Worm (Caenorhabditis elegans): ENCODE results near the gene F09C8.2.

The F09C8.2 gene

DNA sequence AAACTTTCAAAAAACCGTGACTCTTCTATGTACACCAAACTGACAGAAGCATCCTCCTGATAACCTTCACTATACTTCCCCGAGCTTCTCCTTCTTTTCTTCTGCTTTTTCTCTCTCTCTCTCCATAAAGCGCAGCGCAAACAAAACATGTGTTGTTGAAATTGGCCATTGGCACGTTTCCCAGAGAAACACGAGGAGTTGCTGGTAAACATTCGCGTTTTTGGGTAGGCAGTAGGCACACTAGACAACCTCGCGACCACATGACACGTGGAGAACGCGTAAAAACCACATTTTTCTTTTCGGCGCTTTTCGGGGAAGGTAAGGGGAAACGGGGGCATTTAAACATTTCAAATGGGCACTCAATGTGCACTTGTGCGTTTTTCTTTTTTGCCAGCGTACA, 15.8 kb downstream of the F09C8.2 start (continued):
- TF ChIP-seq ahr-1 (tag; optimal IDR thresholded peaks at IDR 0.05) (no peak), unc-55 (GFP tag; optimal IDR thresholded peaks at IDR 0.05) (no peak), ceh-14 (tag; optimal IDR thresholded peaks at IDR 0.05) (no peak)

DNA sequence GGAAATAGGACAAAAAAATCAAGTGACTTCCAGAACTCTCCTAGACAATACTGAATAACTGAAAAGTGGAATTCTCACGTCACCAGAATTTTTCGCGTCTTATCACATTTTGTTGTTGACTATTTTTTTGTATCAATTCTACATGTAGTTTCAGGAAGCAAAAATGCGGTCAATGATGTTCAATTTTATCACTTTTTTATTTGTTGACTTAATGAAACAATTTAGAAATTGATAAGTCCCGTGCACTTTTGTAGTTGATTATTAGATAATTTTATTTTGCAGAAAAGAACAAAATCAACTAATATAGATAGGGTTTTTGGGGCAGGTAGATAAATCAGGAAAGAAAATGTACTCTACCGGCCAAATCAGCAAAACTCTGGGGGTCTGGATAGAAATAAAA, 16.6 kb downstream of the F09C8.2 start:
- TF ChIP-seq ceh-18 (tag; optimal IDR thresholded peaks at IDR 0.05) = no peak
- no peak for TF ChIP-seq rnt-1 (tag; optimal IDR thresholded peaks at IDR 0.05)
- TF ChIP-seq ceh-31 (tag; optimal IDR thresholded peaks at IDR 0.05) = no peak
- no peak for TF ChIP-seq ceh-24 (tag; optimal IDR thresholded peaks at IDR 0.05)
- no peak for TF ChIP-seq fax-1 (tag; optimal IDR thresholded peaks at IDR 0.05)
- TF ChIP-seq nhr-232 (tag; optimal IDR thresholded peaks at IDR 0.05) = no peak
- no peak for TF ChIP-seq pqm-1 (tag; optimal IDR thresholded peaks at IDR 0.05)
- no peak for TF ChIP-seq ttx-3 (tag; optimal IDR thresholded peaks at IDR 0.05)
- TF ChIP-seq hlh-8 (tag; optimal IDR thresholded peaks at IDR 0.05) = no peak
- TF ChIP-seq sdc-2 (tag; optimal IDR thresholded peaks at IDR 0.05) = no peak
- TF ChIP-seq syd-9 (tag; optimal IDR thresholded peaks at IDR 0.05) = no peak
- no peak for TF ChIP-seq ets-4 (tag; optimal IDR thresholded peaks at IDR 0.05)
- no peak for TF ChIP-seq ref-2 (tag; optimal IDR thresholded peaks at IDR 0.05)
- no peak for TF ChIP-seq K02D7.2 (tag; optimal IDR thresholded peaks at IDR 0.05)
- TF ChIP-seq madf-2 (tag; optimal IDR thresholded peaks at IDR 0.05) = no peak
- TF ChIP-seq lim-6 (tag; optimal IDR thresholded peaks at IDR 0.05) = no peak
- no peak for TF ChIP-seq dmd-4 (tag; optimal IDR thresholded peaks at IDR 0.05; ENCODE audit: borderline replicate concordance)
- no peak for TF ChIP-seq elt-4 (tag; optimal IDR thresholded peaks at IDR 0.05)
- TF ChIP-seq hlh-15 (tag; optimal IDR thresholded peaks at IDR 0.05) = no peak
- no peak for TF ChIP-seq tbx-7 (tag; optimal IDR thresholded peaks at IDR 0.05)

DNA sequence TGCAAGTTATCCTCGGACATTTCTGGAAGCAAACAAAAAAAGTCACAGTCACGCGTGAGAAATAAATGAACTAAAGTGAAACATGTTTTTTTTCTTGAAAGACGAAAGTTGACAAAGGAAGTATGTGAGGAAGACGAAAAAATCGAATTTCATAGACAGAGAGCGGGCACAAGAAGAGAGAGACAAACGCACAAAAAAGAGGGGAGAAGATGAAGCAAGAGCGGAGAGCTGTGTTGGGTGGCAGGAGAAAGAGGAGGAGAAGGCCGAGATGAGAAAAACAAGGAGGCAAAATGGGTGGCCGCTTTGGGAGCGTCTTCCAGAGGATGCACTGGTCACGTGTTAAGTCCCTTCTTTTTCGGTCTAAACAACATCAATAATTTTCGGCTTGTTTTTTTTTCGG, 18.0 kb downstream of the F09C8.2 start, which contains the start of gene ZK1073.1:
TSS of gene ZK1073.1 (minus strand) at position 72 of the 400 bp plus-strand sequence.
- TF ChIP-seq unc-42 (tag; optimal IDR thresholded peaks at IDR 0.05) (peak; percentile 90), tbx-2 (tag; optimal IDR thresholded peaks at IDR 0.05) (peak; percentile 57), ceh-31 (tag; optimal IDR thresholded peaks at IDR 0.05) (peak; percentile 59), C08G9.2 (tag; optimal IDR thresholded peaks at IDR 0.05) (no peak), ceh-18 (tag; optimal IDR thresholded peaks at IDR 0.05) (peak; percentile 42), sdc-2 (tag; optimal IDR thresholded peaks at IDR 0.05) (peak; percentile 39), hlh-30 (tag; optimal IDR thresholded peaks at IDR 0.05; ENCODE audit: insufficient read depth) (peak; percentile 43), C38D4.7 (GFP tag; optimal IDR thresholded peaks at IDR 0.05) (no peak)

DNA sequence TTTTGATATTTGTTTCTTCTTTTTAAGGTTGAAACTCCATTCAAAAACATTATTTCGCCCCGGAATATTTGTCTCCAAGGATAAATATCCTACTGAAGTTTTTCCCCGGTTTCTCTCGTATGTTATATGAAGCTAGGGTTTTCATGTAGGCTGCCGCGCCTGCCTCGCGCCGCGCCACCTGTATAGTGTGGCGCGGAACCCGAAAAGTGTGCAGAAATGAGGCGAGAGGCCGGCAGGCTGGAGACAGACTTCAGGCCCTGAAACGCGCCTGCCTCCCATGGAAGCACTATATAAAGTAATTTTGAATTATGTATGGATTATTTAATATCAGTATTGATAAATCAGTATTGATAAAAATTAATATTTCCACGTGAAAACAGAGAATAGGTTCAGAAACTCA, 22.0 kb downstream of the F09C8.2 start:
- TF ChIP-seq odd-2 (tag; optimal IDR thresholded peaks at IDR 0.05) (no peak), zip-5 (tag; optimal IDR thresholded peaks at IDR 0.05) (no peak), syd-9 (tag; optimal IDR thresholded peaks at IDR 0.05) (no peak), Y22D7AL.16 (tag; optimal IDR thresholded peaks at IDR 0.05) (no peak), hlh-6 (tag; optimal IDR thresholded peaks at IDR 0.05) (no peak), ceh-14 (tag; optimal IDR thresholded peaks at IDR 0.05) (no peak), tbx-2 (tag; optimal IDR thresholded peaks at IDR 0.05) (no peak), mec-3 (tag; optimal IDR thresholded peaks at IDR 0.05; ENCODE audit: borderline replicate concordance) (no peak), ceh-6 (GFP tag; optimal IDR thresholded peaks at IDR 0.05) (no peak), ceh-48 (tag; optimal IDR thresholded peaks at IDR 0.05) (no peak), nhr-11 (tag; optimal IDR thresholded peaks at IDR 0.05) (no peak)

DNA sequence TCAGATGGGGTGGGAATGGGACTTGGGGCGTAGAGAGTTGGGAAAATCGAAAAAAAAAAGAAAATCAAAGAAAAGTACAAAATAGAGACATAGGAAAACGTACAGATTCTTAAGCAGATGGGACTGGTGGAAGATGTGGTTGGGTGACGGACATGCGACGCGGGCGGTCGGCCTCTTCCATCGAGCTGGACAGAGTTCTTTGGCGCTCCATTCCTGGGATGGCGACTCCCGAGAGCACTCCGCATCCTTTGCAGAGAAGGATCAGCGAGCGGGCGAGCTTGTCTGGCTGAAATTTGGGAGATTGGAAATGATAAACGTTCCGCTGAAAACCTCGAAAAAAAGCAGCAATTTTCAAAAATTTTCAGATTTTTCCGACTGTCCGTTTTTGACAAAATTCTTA, 22.5 kb downstream of the F09C8.2 start:
- TF ChIP-seq madf-2 (tag; optimal IDR thresholded peaks at IDR 0.05) (no peak), C38D4.7 (GFP tag; optimal IDR thresholded peaks at IDR 0.05) (no peak), ceh-48 (tag; optimal IDR thresholded peaks at IDR 0.05) (no peak), T23F11.4 (GFP tag; optimal IDR thresholded peaks at IDR 0.05) (no peak), ceh-22 (tag; optimal IDR thresholded peaks at IDR 0.05) (no peak), hlh-6 (tag; optimal IDR thresholded peaks at IDR 0.05) (no peak), ceh-34 (tag; optimal IDR thresholded peaks at IDR 0.05) (no peak), eyg-1 (tag; optimal IDR thresholded peaks at IDR 0.05) (no peak), unc-55 (GFP tag; optimal IDR thresholded peaks at IDR 0.05) (no peak), dve-1 (tag; optimal IDR thresholded peaks at IDR 0.05) (no peak), fax-1 (tag; optimal IDR thresholded peaks at IDR 0.05) (no peak), elt-2 (tag; optimal IDR thresholded peaks at IDR 0.05) (no peak), nfya-1 (tag; optimal IDR thresholded peaks at IDR 0.05) (no peak)
